Fruit fly (Drosophila melanogaster) whole organism, wandering third instar larva: ENCODE data around the gene Sfp24Ba.

Experiments
- Abd-B ChIP-seq: fragments of >200 bp; optimal IDR thresholded peaks from 2 replicates; lab custom pipeline; 2017; ENCODE audit warnings: missing biosample characterization, missing genetic modification characterization
- CG9705 ChIP-seq: fragments of 200-800 bp; sonication (Bioruptor generic); optimal IDR thresholded peaks from 2 replicates; lab custom pipeline; 2018; ENCODE audit warnings: missing biosample characterization, mild to moderate bottlenecking, missing genetic modification characterization
- CrebA ChIP-seq: fragments of 200-800 bp; sonication (Bioruptor generic); optimal IDR thresholded peaks from 2 replicates; lab custom pipeline; 2016; ENCODE audit warnings: missing biosample characterization, mild to moderate bottlenecking, missing genetic modification characterization, borderline replicate concordance
- Dfd ChIP-seq: fragments of >200 bp; optimal IDR thresholded peaks from 2 replicates; lab custom pipeline; 2017; ENCODE audit warnings: missing biosample characterization, missing genetic modification characterization
- Dif ChIP-seq: fragments of 200-275, 200-300 bp; sonication (Bioruptor generic); optimal IDR thresholded peaks from 2 replicates; lab custom pipeline; 2018; ENCODE audit warnings: missing biosample characterization, missing genetic modification characterization; ENCODE audit not compliant: partially characterized antibody
- HLH106 ChIP-seq: fragments of 200-800 bp; optimal IDR thresholded peaks from 3 replicates; lab custom pipeline; 2019; ENCODE audit warnings: missing biosample characterization, mild to moderate bottlenecking, missing genetic modification characterization, moderate library complexity
- Hr78 ChIP-seq: fragments of >200 bp; optimal IDR thresholded peaks from 2 replicates; lab custom pipeline; 2017; ENCODE audit warnings: missing biosample characterization, missing genetic modification characterization
- Hr83 ChIP-seq: fragments of 200-300 bp; sonication (Bioruptor generic); optimal IDR thresholded peaks from 2 replicates; lab custom pipeline; 2016; ENCODE audit warnings: missing biosample characterization, mild to moderate bottlenecking, missing genetic modification characterization, moderate library complexity; ENCODE audit not compliant: poor library complexity, severe bottlenecking
- Jra ChIP-seq: sonication (Bioruptor generic); optimal IDR thresholded peaks from 2 replicates; lab custom pipeline; 2016; ENCODE audit warnings: missing biosample characterization, missing genetic modification characterization
- Mio ChIP-seq: sonication (Bioruptor generic); optimal IDR thresholded peaks from 2 replicates; lab custom pipeline; 2016; ENCODE audit warnings: missing biosample characterization, missing genetic modification characterization
- Myc ChIP-seq: fragments of >200 bp; optimal IDR thresholded peaks from 2 replicates; lab custom pipeline; 2017
- N ChIP-seq: fragments of >200 bp; optimal IDR thresholded peaks from 2 replicates; lab custom pipeline; 2018; ENCODE audit warnings: missing biosample characterization, missing external identifiers, missing genetic modification characterization
- OdsH ChIP-seq: fragments of 200-800 bp; sonication (Bioruptor generic); optimal IDR thresholded peaks from 2 replicates; lab custom pipeline; 2016; ENCODE audit warnings: missing biosample characterization, mild to moderate bottlenecking, missing genetic modification characterization
- Rel ChIP-seq, 2 experiments: fragments of 200-800 bp; sonication (Bioruptor generic) in 1 of 2; optimal IDR thresholded peaks; 2 replicates in 1 of 2; 3 replicates in 1 of 2; lab custom pipeline; 2016 to 2019; ENCODE audit warnings: mild to moderate bottlenecking in 2 of 2, missing biosample characterization in 2 of 2, missing genetic modification characterization in 2 of 2, moderate library complexity in 1 of 2
- Vsx2 ChIP-seq: fragments of 200-300, 225-300 bp; sonication (Bioruptor generic); optimal IDR thresholded peaks from 2 replicates; lab custom pipeline; 2018; ENCODE audit warnings: missing biosample characterization, missing genetic modification characterization; ENCODE audit not compliant: partially characterized antibody
- br ChIP-seq: fragments of 200-800 bp; sonication (Bioruptor generic); optimal IDR thresholded peaks from 2 replicates; lab custom pipeline; 2016; ENCODE audit warnings: missing biosample characterization, missing genetic modification characterization
- brk ChIP-seq: fragments of 200-800 bp; sonication (Bioruptor generic); optimal IDR thresholded peaks from 2 replicates; lab custom pipeline; 2016; ENCODE audit warnings: missing biosample characterization, mild to moderate bottlenecking, missing genetic modification characterization
- dl ChIP-seq, 2 experiments: fragments of 175-275, 200-275 bp in 1 of 2; fragments of 200-275 bp in 1 of 2; sonication (Bioruptor generic); optimal IDR thresholded peaks; lab custom pipeline; 2018; ENCODE audit warnings: mild to moderate bottlenecking in 2 of 2, missing biosample characterization in 2 of 2, missing genetic modification characterization in 2 of 2, moderate library complexity in 2 of 2; ENCODE audit not compliant: partially characterized antibody in 2 of 2, insufficient read depth in 1 of 2
- dmrt93B ChIP-seq: fragments of 200-800 bp; sonication (Bioruptor generic); optimal IDR thresholded peaks from 2 replicates; lab custom pipeline; 2018; ENCODE audit warnings: missing biosample characterization, mild to moderate bottlenecking, missing genetic modification characterization
- dsf ChIP-seq: sonication (Bioruptor generic); optimal IDR thresholded peaks from 2 replicates; lab custom pipeline; 2016; ENCODE audit warnings: missing biosample characterization, missing genetic modification characterization, borderline replicate concordance
- foxo ChIP-seq, 2 experiments: fragments of 200-800 bp; sonication (Bioruptor generic); optimal IDR thresholded peaks; 2 replicates in 1 of 2; 3 replicates in 1 of 2; lab custom pipeline; 2016 to 2017; ENCODE audit warnings: missing biosample characterization in 2 of 2, missing genetic modification characterization in 2 of 2
- fru ChIP-seq: fragments of 200-800 bp; sonication (Bioruptor generic); optimal IDR thresholded peaks from 3 replicates; lab custom pipeline; 2016; ENCODE audit warnings: missing biosample characterization, mild to moderate bottlenecking, missing genetic modification characterization
- h ChIP-seq: fragments of 200-800 bp; sonication (Bioruptor generic); optimal IDR thresholded peaks from 3 replicates; lab custom pipeline; 2016; ENCODE audit warnings: missing biosample characterization, mild to moderate bottlenecking, missing genetic modification characterization
- jim ChIP-seq: fragments of 175-275, 200-325 bp; sonication (Bioruptor generic); optimal IDR thresholded peaks from 2 replicates; lab custom pipeline; 2016; ENCODE audit warnings: missing biosample characterization, mild to moderate bottlenecking, missing genetic modification characterization
- lola ChIP-seq: fragments of >200 bp; optimal IDR thresholded peaks from 2 replicates; lab custom pipeline; 2017; ENCODE audit warnings: missing biosample characterization, missing genetic modification characterization
- pan ChIP-seq: fragments of >200 bp; optimal IDR thresholded peaks from 2 replicates; lab custom pipeline; 2017
- psq ChIP-seq: fragments of 200-800 bp; sonication (Bioruptor generic); optimal IDR thresholded peaks from 3 replicates; lab custom pipeline; 2017; ENCODE audit warnings: missing biosample characterization, mild to moderate bottlenecking, missing genetic modification characterization, moderate library complexity
- rgr ChIP-seq: fragments of 200-800 bp; sonication (Bioruptor generic); optimal IDR thresholded peaks from 3 replicates; lab custom pipeline; 2016; ENCODE audit warnings: missing biosample characterization, mild to moderate bottlenecking, missing genetic modification characterization
- sage ChIP-seq: fragments of 200-800 bp; sonication (Bioruptor generic); optimal IDR thresholded peaks from 2 replicates; lab custom pipeline; 2016; ENCODE audit warnings: missing biosample characterization, mild to moderate bottlenecking, missing genetic modification characterization
- sv ChIP-seq: fragments of 200-800 bp; sonication (Bioruptor generic); optimal IDR thresholded peaks from 3 replicates; lab custom pipeline; 2016; ENCODE audit warnings: missing biosample characterization, missing genetic modification characterization
- tai ChIP-seq: sonication (Bioruptor generic); optimal IDR thresholded peaks from 2 replicates; lab custom pipeline; 2016; ENCODE audit warnings: missing biosample characterization, missing genetic modification characterization
- usp ChIP-seq: fragments of >200 bp; optimal IDR thresholded peaks from 2 replicates; lab custom pipeline; 2017; ENCODE audit warnings: missing biosample characterization, missing genetic modification characterization
- woc ChIP-seq: sonication (Bioruptor generic); optimal IDR thresholded peaks from 2 replicates; lab custom pipeline; 2016; ENCODE audit warnings: missing biosample characterization, mild to moderate bottlenecking, missing genetic modification characterization

Gene Sfp24Ba

DNA sequence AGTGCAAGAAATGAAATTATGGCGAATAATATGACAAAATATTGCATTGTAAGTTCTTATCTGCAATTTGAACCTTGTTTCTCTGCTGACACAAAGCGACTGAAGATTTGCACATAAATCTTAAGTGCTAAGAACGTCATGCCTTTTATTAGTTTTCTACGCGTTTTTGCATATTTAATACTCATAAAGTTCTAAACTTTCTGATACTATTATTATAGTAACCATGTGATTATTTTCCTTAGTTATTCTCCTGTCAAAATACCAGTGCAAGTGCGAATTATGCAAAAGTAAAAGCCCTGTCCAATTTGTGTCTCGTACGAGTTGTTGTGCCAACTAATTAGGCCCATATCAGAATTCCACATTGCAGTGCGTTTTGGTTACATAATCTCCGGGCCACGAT is 2.1 kb upstream of the Sfp24Ba start, which contains the start of gene Sfp24Bc:
Gene Sfp24Bc (minus strand): TSS at position 101 of the 400 bp plus-strand sequence.
- no peak for TF ChIP-seq OdsH (GFP tag; lab: Kevin White, UChicago)
- no peak for TF ChIP-seq Mio
- no peak for TF ChIP-seq Dfd
- no peak for TF ChIP-seq Jra (GFP tag; lab: Kevin White, UChicago)
- TF ChIP-seq dsf (GFP tag; lab: Kevin White, UChicago) = no peak
- no peak for TF ChIP-seq sage (GFP tag; lab: Kevin White, UChicago)
- no peak for TF ChIP-seq h (GFP tag; lab: Kevin White, UChicago)
- no peak for TF ChIP-seq Rel (GFP tag; optimal IDR thresholded peaks at IDR 0.05; lab: Kevin White, UChicago)
- no peak for TF ChIP-seq Rel (tag; optimal IDR thresholded peaks at IDR 0.05; lab: Kevin White, UChicago)
- TF ChIP-seq Vsx2 = no peak
- no peak for TF ChIP-seq pan
- TF ChIP-seq sv (GFP tag; lab: Kevin White, UChicago) = no peak
- TF ChIP-seq dmrt93B (GFP tag; lab: Kevin White, UChicago) = no peak
- TF ChIP-seq Hr78 (GFP tag; lab: Kevin White, UChicago) = no peak
- no peak for TF ChIP-seq brk (GFP tag; lab: Kevin White, UChicago)
- TF ChIP-seq tai (GFP tag; lab: Kevin White, UChicago) = no peak
- TF ChIP-seq N (GFP tag; lab: Kevin White, UChicago) = no peak
- no peak for TF ChIP-seq Hr83 (GFP tag; lab: Kevin White, UChicago)
- no peak for TF ChIP-seq foxo (GFP tag; optimal IDR thresholded peaks at IDR 0.05; lab: Kevin White, UChicago)

DNA sequence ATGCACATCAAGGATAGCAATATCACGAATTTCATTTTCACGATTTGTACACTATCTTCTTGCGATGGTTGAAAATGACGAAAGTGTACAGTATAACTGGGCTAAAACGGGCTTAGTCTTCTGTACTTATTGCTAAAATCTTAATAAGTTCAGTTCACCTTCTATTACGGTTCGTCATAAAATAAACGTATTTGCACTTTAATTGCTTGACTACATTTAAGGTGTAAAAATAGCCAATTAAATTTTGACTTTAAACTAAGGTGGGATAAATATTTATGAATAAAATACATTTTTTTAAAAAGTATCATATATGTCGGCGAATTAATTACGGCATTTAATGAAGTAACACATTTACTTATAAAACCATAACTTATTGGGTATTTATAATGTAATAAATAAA is 1.3 kb upstream of the Sfp24Ba start, which contains the start of gene Sfp24Bb:
Gene Sfp24Bb (minus strand): TSS at position 101 of the 400 bp plus-strand sequence.
- TF ChIP-seq Myc (lab: Kevin White, UChicago) (no peak), CG9705 (GFP tag; lab: Kevin White, UChicago) (no peak), sv (GFP tag; lab: Kevin White, UChicago) (no peak), fru (no peak), Mio (no peak), dmrt93B (GFP tag; lab: Kevin White, UChicago) (no peak), HLH106 (tag; lab: Kevin White, UChicago) (no peak), psq (GFP tag; lab: Kevin White, UChicago) (no peak), Abd-B (GFP tag; lab: Kevin White, UChicago) (no peak), lola (GFP tag; lab: Kevin White, UChicago) (no peak), woc (GFP tag; lab: Kevin White, UChicago) (no peak), usp (GFP tag; lab: Kevin White, UChicago) (no peak), CrebA (GFP tag; lab: Kevin White, UChicago) (no peak), dl (GFP tag; optimal IDR thresholded peaks at IDR 0.05; lab: Kevin White, UChicago; ENCODE audit: insufficient read depth in 1 of 2, partially characterized antibody in 2 of 2) (no peak), dsf (GFP tag; lab: Kevin White, UChicago) (no peak), br (no peak), tai (GFP tag; lab: Kevin White, UChicago) (no peak), Hr78 (GFP tag; lab: Kevin White, UChicago) (no peak), Vsx2 (no peak)

DNA sequence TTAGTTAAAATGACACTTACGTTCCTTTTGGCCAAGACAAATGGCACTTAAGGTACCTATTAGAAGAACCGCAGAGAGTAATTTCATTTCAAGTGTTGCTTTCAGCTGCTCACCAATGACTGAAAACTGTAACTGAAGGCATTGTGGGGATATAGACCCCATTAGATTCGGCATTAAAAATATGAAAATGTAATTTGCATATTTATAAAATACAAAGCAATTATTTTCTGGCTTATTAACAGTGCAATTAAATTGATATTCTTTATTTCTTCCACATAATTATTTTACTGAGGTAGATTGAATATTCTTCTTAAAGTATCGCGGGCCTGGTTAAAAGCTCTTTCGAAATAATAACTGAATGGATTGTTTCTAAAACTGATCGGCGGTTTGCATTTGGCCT is 683 bp upstream of the Sfp24Ba start, which contains the start of gene Sfp24Bd:
Gene Sfp24Bd (minus strand): TSS at position 101 of the 400 bp plus-strand sequence.
- no peak for TF ChIP-seq tai (GFP tag; lab: Kevin White, UChicago)
- TF ChIP-seq jim = no peak
- no peak for TF ChIP-seq lola (GFP tag; lab: Kevin White, UChicago)
- no peak for TF ChIP-seq Hr78 (GFP tag; lab: Kevin White, UChicago)
- no peak for TF ChIP-seq usp (GFP tag; lab: Kevin White, UChicago)
- no peak for TF ChIP-seq Dfd
- no peak for TF ChIP-seq rgr (GFP tag; lab: Kevin White, UChicago)
- no peak for TF ChIP-seq CrebA (GFP tag; lab: Kevin White, UChicago)

- TF ChIP-seq dl (GFP tag; optimal IDR thresholded peaks at IDR 0.05; lab: Kevin White, UChicago; ENCODE audit: insufficient read depth in 1 of 2, partially characterized antibody in 2 of 2) (peak in 1 of 2 experiments; percentile 29), N (GFP tag; lab: Kevin White, UChicago) (no peak), Abd-B (GFP tag; lab: Kevin White, UChicago) (no peak), CrebA (GFP tag; lab: Kevin White, UChicago) (no peak), Dif (GFP tag; lab: Kevin White, UChicago) (peak; percentile 42), Vsx2 (peak; percentile 54), br (no peak), fru (no peak)
These were observed 6.0 kb downstream of the Sfp24Ba start, which contains the start of gene Drgx for dm6 chr2L:3662307-3662795. Gene Drgx, plus strand, starts transcription at chr2L:3662745.
